Fruit fly (Drosophila melanogaster): ENCODE data around the gene Tango10.

Gene Tango10

dm6 chrX:11685918-11686640, 34.0 kb upstream of the Tango10 start (continued):
- TF ChIP-seq en (GFP tag; optimal IDR thresholded peaks at IDR 0.05) (peak; percentile 36), Ada2b (GFP tag; IDR thresholded peaks at IDR 0.05) (no peak), CG7372 (GFP tag; IDR thresholded peaks at IDR 0.05) (no peak), Hand (GFP tag; optimal IDR thresholded peaks at IDR 0.05) (peak; percentile 53), da (GFP tag; optimal IDR thresholded peaks at IDR 0.05) (no peak), CG31365 (tag; optimal IDR thresholded peaks at IDR 0.05) (peak; percentile 55), CG13287 (GFP tag; IDR thresholded peaks at IDR 0.05; ENCODE audit: partially characterized antibody) (peak; percentile 35), stc (GFP tag; IDR thresholded peaks at IDR 0.05) (peak; percentile 26; the same call in 1 of the 2 replicates), CG10979 (tag; optimal IDR thresholded peaks at IDR 0.05) (no peak), zen (tag; optimal IDR thresholded peaks at IDR 0.05) (no peak), ab (GFP tag; optimal IDR thresholded peaks at IDR 0.05) (no peak), Dek (tag; optimal IDR thresholded peaks at IDR 0.05) (no peak), CG18599 (GFP tag; optimal IDR thresholded peaks at IDR 0.05) (peak; percentile 80), CG7786 (GFP tag; optimal IDR thresholded peaks at IDR 0.05) (no peak), CG2678 (tag; optimal IDR thresholded peaks at IDR 0.05) (peak; percentile 59), CG11696 (GFP tag; IDR thresholded peaks at IDR 0.05) (peak; percentile 40; the same call in 1 of the 2 replicates), CG17612 (GFP tag; IDR thresholded peaks at IDR 0.05) (no peak), dpn (GFP tag; optimal IDR thresholded peaks at IDR 0.05) (peak in 1 of 2 experiments; percentile 11), cwo (GFP tag; optimal IDR thresholded peaks at IDR 0.05) (peak; percentile 48), Dref (GFP tag; IDR thresholded peaks at IDR 0.05) (no peak), sd (tag; optimal IDR thresholded peaks at IDR 0.05) (peak; percentile 3), CG16815 (GFP tag; optimal IDR thresholded peaks at IDR 0.05) (no peak), CTCF (GFP tag; optimal IDR thresholded peaks at IDR 0.05) (peak; percentile 52), bab2 (GFP tag; optimal IDR thresholded peaks at IDR 0.05) (no peak), wek (GFP tag; optimal IDR thresholded peaks at IDR 0.05) (peak; percentile 68), CG17912 (GFP tag; optimal IDR thresholded peaks at IDR 0.05) (no peak), nau (GFP tag; optimal IDR thresholded peaks at IDR 0.05) (peak; percentile 59), Mad (GFP tag; optimal IDR thresholded peaks at IDR 0.05) (no peak), CG17802 (tag; optimal IDR thresholded peaks at IDR 0.05) (no peak), tio (GFP tag; optimal IDR thresholded peaks at IDR 0.05) (no peak), CG1024 (GFP tag; IDR thresholded peaks at IDR 0.05) (no peak), Oaz (GFP tag; IDR thresholded peaks at IDR 0.05) (no peak), CG13894 (tag; optimal IDR thresholded peaks at IDR 0.05) (peak; percentile 90), Hr39 (optimal IDR thresholded peaks at IDR 0.05) (no peak), Dbx (GFP tag; IDR thresholded peaks at IDR 0.05) (peak; percentile 53; the same call in 1 of the 3 replicates), az2 (GFP tag; optimal IDR thresholded peaks at IDR 0.05) (no peak), dmrt99B (tag; optimal IDR thresholded peaks at IDR 0.05) (peak; percentile 28), Med (GFP tag) (peak; percentile 90), prd (optimal IDR thresholded peaks at IDR 0.05) (no peak), prd (GFP tag; IDR thresholded peaks at IDR 0.05) (no peak), Atf-2 (GFP tag; optimal IDR thresholded peaks at IDR 0.05) (no peak), sisA (GFP tag; IDR thresholded peaks at IDR 0.05) (no peak), bigmax (GFP tag; optimal IDR thresholded peaks at IDR 0.05) (no peak), Bgb (GFP tag; IDR thresholded peaks at IDR 0.05; ENCODE audit: partially characterized antibody) (no peak; the same call in 1 of the 2 replicates), CG11695 (GFP tag; IDR thresholded peaks at IDR 0.05) (peak; percentile 36; the same call in 1 of the 3 replicates), z (GFP tag; IDR thresholded peaks at IDR 0.05) (peak; percentile 65; the same call in 2 of the 3 replicates), stwl (tag; optimal IDR thresholded peaks at IDR 0.05) (no peak), CG10366 (GFP tag; IDR thresholded peaks at IDR 0.05) (no peak), ato (GFP tag; IDR thresholded peaks at IDR 0.05; ENCODE audit: partially characterized antibody) (no peak), CG6689 (GFP tag; IDR thresholded peaks at IDR 0.05) (no peak), fd96Cb (tag; optimal IDR thresholded peaks at IDR 0.05) (no peak)
